Fruit fly (Drosophila melanogaster): ENCODE measurements around the gene CG11349.

Gene CG11349

dm6 chr3L:4474946-4475470 is 2.1 kb downstream of the CG11349 start (continued):
- peak; percentile 85 for TF ChIP-seq CG18619 (GFP tag; optimal IDR thresholded peaks at IDR 0.05)
- TF ChIP-seq tap (tag; optimal IDR thresholded peaks at IDR 0.05): peak; percentile 77
- TF ChIP-seq zen (tag; optimal IDR thresholded peaks at IDR 0.05): no peak
- no peak for TF ChIP-seq CG4730 (GFP tag; IDR thresholded peaks at IDR 0.05)
- peak; percentile 47 for TF ChIP-seq CG13123 (GFP tag; optimal IDR thresholded peaks at IDR 0.05)
- TF ChIP-seq CG14965 (GFP tag; optimal IDR thresholded peaks at IDR 0.05; ENCODE audit: borderline replicate concordance): peak; percentile 30
- TF ChIP-seq NK7.1 (GFP tag; optimal IDR thresholded peaks at IDR 0.05): peak; percentile 74
- peak; percentile 67 for TF ChIP-seq gsb-n (tag; optimal IDR thresholded peaks at IDR 0.05)
- TF ChIP-seq CG12299 (tag; optimal IDR thresholded peaks at IDR 0.05): peak; percentile 76
- peak; percentile 76 for TF ChIP-seq CG13775 (GFP tag; optimal IDR thresholded peaks at IDR 0.05)
- TF ChIP-seq cato (GFP tag; optimal IDR thresholded peaks at IDR 0.05; ENCODE audit: borderline replicate concordance): peak; percentile 56
- no peak for TF ChIP-seq lbe (GFP tag; optimal IDR thresholded peaks at IDR 0.05)
- no peak for TF ChIP-seq lola (GFP tag; optimal IDR thresholded peaks at IDR 0.05)
- no peak for TF ChIP-seq ac (GFP tag; optimal IDR thresholded peaks at IDR 0.05)
- peak; percentile 50 for TF ChIP-seq chn (GFP tag; optimal IDR thresholded peaks at IDR 0.05)
- no peak for TF ChIP-seq sc (optimal IDR thresholded peaks at IDR 0.05)
- peak; percentile 66 for TF ChIP-seq sc (GFP tag; optimal IDR thresholded peaks at IDR 0.05)
- TF ChIP-seq CG3838 (GFP tag; optimal IDR thresholded peaks at IDR 0.05): peak; percentile 56
- TF ChIP-seq CG31388 (GFP tag; optimal IDR thresholded peaks at IDR 0.05): no peak
- peak; percentile 62 for TF ChIP-seq CG11696 (GFP tag; IDR thresholded peaks at IDR 0.05)
- peak; percentile 78 for TF ChIP-seq CG2202 (tag; optimal IDR thresholded peaks at IDR 0.05)
- peak; percentile 94 for TF ChIP-seq odd (GFP tag; optimal IDR thresholded peaks at IDR 0.05)
- peak; percentile 74 for TF ChIP-seq zfh1 (GFP tag; IDR thresholded peaks at IDR 0.05)
- no peak for TF ChIP-seq ro (GFP tag; IDR thresholded peaks at IDR 0.05)
- TF ChIP-seq ATbp (GFP tag; optimal IDR thresholded peaks at IDR 0.05): peak; percentile 92
- TF ChIP-seq MTF-1 (GFP tag; optimal IDR thresholded peaks at IDR 0.05; ENCODE audit: borderline replicate concordance): peak; percentile 96
- no peak for TF ChIP-seq jigr1 (GFP tag; IDR thresholded peaks at IDR 0.05)
- TF ChIP-seq vvl (GFP tag; IDR thresholded peaks at IDR 0.05): peak; percentile 89
- TF ChIP-seq B-H1 (GFP tag; IDR thresholded peaks at IDR 0.05): peak; percentile 39; the same call in 1 of the 3 replicates
- TF ChIP-seq CG2129 (GFP tag; IDR thresholded peaks at IDR 0.05; ENCODE audit: partially characterized antibody): no peak
- TF ChIP-seq CG12071 (GFP tag; optimal IDR thresholded peaks at IDR 0.05): peak; percentile 97
- no peak for TF ChIP-seq lov (optimal IDR thresholded peaks at IDR 0.05)
- TF ChIP-seq lov (GFP tag; IDR thresholded peaks at IDR 0.05): peak; percentile 90; the same call in 2 of the 3 replicates
- no peak for TF ChIP-seq Sin3A (optimal IDR thresholded peaks at IDR 0.05)
- TF ChIP-seq CG31224 (GFP tag; IDR thresholded peaks at IDR 0.05): 0 out of 2 replicates have a peak, but pooled peaks have one; percentile 34
- peak; percentile 89 for TF ChIP-seq wek (GFP tag; optimal IDR thresholded peaks at IDR 0.05)
- peak; percentile 95 for TF ChIP-seq NfI (GFP tag; optimal IDR thresholded peaks at IDR 0.05)
- no peak for TF ChIP-seq zen2 (GFP tag; IDR thresholded peaks at IDR 0.05; ENCODE audit: partially characterized antibody)
- TF ChIP-seq CG12744 (GFP tag; optimal IDR thresholded peaks at IDR 0.05): peak; percentile 91
- TF ChIP-seq CG6272 (GFP tag; IDR thresholded peaks at IDR 0.05): no peak
- TF ChIP-seq CG10209 (GFP tag; optimal IDR thresholded peaks at IDR 0.05): peak; percentile 77
- peak; percentile 40 for TF ChIP-seq CG4617 (GFP tag; optimal IDR thresholded peaks at IDR 0.05; ENCODE audit: borderline replicate concordance)
- TF ChIP-seq sens-2 (GFP tag; IDR thresholded peaks at IDR 0.05): peak; percentile 82
- TF ChIP-seq CG3995 (GFP tag; optimal IDR thresholded peaks at IDR 0.05): peak; percentile 50
- TF ChIP-seq Atf6 (GFP tag; IDR thresholded peaks at IDR 0.05): peak; percentile 71
- TF ChIP-seq HLH54F (GFP tag; optimal IDR thresholded peaks at IDR 0.05): peak; percentile 14
- TF ChIP-seq CG32772 (GFP tag; IDR thresholded peaks at IDR 0.05): 0 out of 2 replicates have a peak, but pooled peaks have one; percentile 11
- TF ChIP-seq gcm2 (GFP tag; optimal IDR thresholded peaks at IDR 0.05): peak; percentile 74
- peak; percentile 74 for TF ChIP-seq CG11504 (tag; optimal IDR thresholded peaks at IDR 0.05)
- peak; percentile 65 for TF ChIP-seq repo (GFP tag; optimal IDR thresholded peaks at IDR 0.05)
- peak; percentile 57; the same call in 1 of the 3 replicates for TF ChIP-seq CG3726 (GFP tag; IDR thresholded peaks at IDR 0.05)
